Fruit fly (Drosophila melanogaster) whole organism, embryonic: Measurements from ENCODE around the gene scrt.

Source experiments
- CG11695 ChIP-seq: fragments of 200-800 bp; sonication (Bioruptor generic); IDR thresholded peaks from 3 replicates; pipeline ENCODE4 v1.3.6; 2022; ENCODE audit warnings: missing biosample characterization, missing genetic modification characterization
- h ChIP-seq: fragments of >200 bp; optimal IDR thresholded peaks from 2 replicates; lab custom pipeline; 2017
- kay ChIP-seq: fragments of 200-800 bp; sonication (Bioruptor generic); optimal IDR thresholded peaks from 2 replicates; lab custom pipeline; 2016; ENCODE audit warnings: missing biosample characterization, missing genetic modification characterization
- schlank ChIP-seq: fragments of 200-800 bp; sonication (Bioruptor generic); optimal IDR thresholded peaks from 2 replicates; lab custom pipeline; 2018; ENCODE audit warnings: missing biosample characterization, mild to moderate bottlenecking, missing genetic modification characterization

- TF ChIP-seq kay (GFP tag; lab: Kevin White, UChicago) (no peak), h (lab: Kevin White, UChicago) (no peak), CG11695 (GFP tag; lab: Robert Waterston, UW) (no peak), schlank (tag; lab: Kevin White, UChicago) (no peak)
Measured at dm6 chr3L:4003316-4003715, 19.6 kb downstream of the scrt start, which contains the start of gene CG14985.
